Worm (Caenorhabditis elegans) whole organism, midembryonic: ENCODE measurements around the gene sulp-4.

Source experiments
- T22C8.4 ChIP-seq: fragments of 200-800 bp; sonication (Bioruptor generic); IDR thresholded peaks from 2 replicates; pipeline ENCODE4 v1.3.6; 2022; ENCODE audit warnings: missing genetic modification characterization, missing compliant biosample characterization
- cog-1 ChIP-seq: sonication (generic microtip); optimal IDR thresholded peaks from 2 replicates; lab custom pipeline; 2016; ENCODE audit warnings: missing genetic modification characterization, missing compliant biosample characterization
- flt-1 ChIP-seq: fragments of 200-800 bp; sonication (Bioruptor generic); IDR thresholded peaks from 2 replicates; pipeline ENCODE4 v1.3.6; 2022; ENCODE audit warnings: missing genetic modification characterization, missing compliant biosample characterization
- klf-2 ChIP-seq: fragments of 200-800 bp; sonication (Bioruptor generic); conservative IDR thresholded peaks from 2 replicates; pipeline ENCODE4 v1.3.6; 2022; ENCODE audit warnings: missing genetic modification reagents, missing genetic modification characterization, missing compliant biosample characterization
- med-1 ChIP-seq: sonication (generic microtip); optimal IDR thresholded peaks from 2 replicates; lab custom pipeline; 2017; ENCODE audit warnings: missing genetic modification characterization, mild to moderate bottlenecking, missing compliant biosample characterization, antibody characterized with exemption, missing genetic modification reagents; ENCODE audit not compliant: insufficient read depth
- ref-1 ChIP-seq: fragments of 200-800 bp; sonication (Bioruptor generic); conservative IDR thresholded peaks from 2 replicates; pipeline ENCODE4 v1.3.6; 2022; ENCODE audit warnings: missing genetic modification reagents, missing genetic modification characterization, missing compliant biosample characterization
- tab-1 ChIP-seq: fragments of 200-800 bp; sonication (Bioruptor generic); IDR thresholded peaks from 2 replicates; pipeline ENCODE4 v1.3.6; 2022; ENCODE audit warnings: missing genetic modification characterization, missing compliant biosample characterization
- ztf-23 ChIP-seq: fragments of 200-800 bp; sonication (Bioruptor generic); IDR thresholded peaks from 2 replicates; pipeline ENCODE4 v1.3.6; 2022; ENCODE audit warnings: missing genetic modification reagents, missing genetic modification characterization, missing compliant biosample characterization
- ztf-29 ChIP-seq: fragments of 200-800 bp; sonication (Bioruptor generic); IDR thresholded peaks from 2 replicates; pipeline ENCODE4 v1.3.6; 2022; ENCODE audit warnings: missing genetic modification reagents, missing genetic modification characterization, missing compliant biosample characterization

Gene sulp-4

ce11 chrV:11859082-11859858, 15.9 kb upstream of the sulp-4 start:
- TF ChIP-seq tab-1: no peak
- no peak for TF ChIP-seq med-1 (GFP tag; lab: Kevin White, UChicago)
- TF ChIP-seq flt-1 (GFP tag; lab: Robert Waterston, UW): no peak
- TF ChIP-seq cog-1 (tag; lab: Kevin White, UChicago): no peak
- TF ChIP-seq T22C8.4 (GFP tag; lab: Robert Waterston, UW): no peak
- TF ChIP-seq ztf-23: no peak
- no peak for TF ChIP-seq ztf-29 (GFP tag; lab: Robert Waterston, UW)
- TF ChIP-seq ref-1 (GFP tag; lab: Robert Waterston, UW): no peak
- no peak for TF ChIP-seq klf-2 (GFP tag; lab: Robert Waterston, UW)

ce11 chrV:11860375-11860774, 14.8 kb upstream of the sulp-4 start, which contains the start of gene R13H4.5:
TSS of gene R13H4.5 (plus strand) at chrV:11860675.
- TF ChIP-seq tab-1 (no peak), T22C8.4 (GFP tag; lab: Robert Waterston, UW) (no peak), med-1 (GFP tag; lab: Kevin White, UChicago) (no peak), flt-1 (GFP tag; lab: Robert Waterston, UW) (no peak), ztf-29 (GFP tag; lab: Robert Waterston, UW) (no peak), klf-2 (GFP tag; lab: Robert Waterston, UW) (no peak)

ce11 chrV:11861880-11862544, 13.1 kb upstream of the sulp-4 start:
- no peak for TF ChIP-seq cog-1 (tag; lab: Kevin White, UChicago)
- no peak for TF ChIP-seq flt-1 (GFP tag; lab: Robert Waterston, UW)
- TF ChIP-seq ztf-23: no peak
- no peak for TF ChIP-seq med-1 (GFP tag; lab: Kevin White, UChicago)
- TF ChIP-seq T22C8.4 (GFP tag; lab: Robert Waterston, UW): no peak
- no peak for TF ChIP-seq tab-1

- no peak for TF ChIP-seq ztf-29 (GFP tag; lab: Robert Waterston, UW)
- TF ChIP-seq flt-1 (GFP tag; lab: Robert Waterston, UW): no peak
- TF ChIP-seq cog-1 (tag; lab: Kevin White, UChicago): no peak
- TF ChIP-seq ztf-23: no peak
- TF ChIP-seq klf-2 (GFP tag; lab: Robert Waterston, UW): no peak
- no peak for TF ChIP-seq tab-1
- no peak for TF ChIP-seq ref-1 (GFP tag; lab: Robert Waterston, UW)
- no peak for TF ChIP-seq med-1 (GFP tag; lab: Kevin White, UChicago)
- TF ChIP-seq T22C8.4 (GFP tag; lab: Robert Waterston, UW): no peak
Observed at ce11 chrV:11862817-11863216, 12.3 kb upstream of the sulp-4 start, which contains the start of gene R13H4.6. TSS of gene R13H4.6 (plus strand) at chrV:11863117.

ce11 chrV:11868142-11868541, 7.0 kb upstream of the sulp-4 start, which contains the start of gene R13H4.7:
TSS of gene R13H4.7 (minus strand) at chrV:11868242.
- no peak for TF ChIP-seq flt-1 (GFP tag; lab: Robert Waterston, UW)
- no peak for TF ChIP-seq ref-1 (GFP tag; lab: Robert Waterston, UW)
- TF ChIP-seq ztf-29 (GFP tag; lab: Robert Waterston, UW): no peak
- no peak for TF ChIP-seq ztf-23
- no peak for TF ChIP-seq T22C8.4 (GFP tag; lab: Robert Waterston, UW)
- no peak for TF ChIP-seq tab-1
- no peak for TF ChIP-seq med-1 (GFP tag; lab: Kevin White, UChicago)
- TF ChIP-seq cog-1 (tag; lab: Kevin White, UChicago): no peak
- TF ChIP-seq klf-2 (GFP tag; lab: Robert Waterston, UW): no peak

ce11 chrV:11876657-11877056, 1.5 kb downstream of the sulp-4 start:
- no peak for TF ChIP-seq klf-2 (GFP tag; lab: Robert Waterston, UW)
- TF ChIP-seq tab-1: no peak
- no peak for TF ChIP-seq ztf-23
- no peak for TF ChIP-seq med-1 (GFP tag; lab: Kevin White, UChicago)
- TF ChIP-seq cog-1 (tag; lab: Kevin White, UChicago): no peak
- TF ChIP-seq ztf-29 (GFP tag; lab: Robert Waterston, UW): no peak
- no peak for TF ChIP-seq flt-1 (GFP tag; lab: Robert Waterston, UW)
- no peak for TF ChIP-seq T22C8.4 (GFP tag; lab: Robert Waterston, UW)
- no peak for TF ChIP-seq ref-1 (GFP tag; lab: Robert Waterston, UW)

ce11 chrV:11879732-11880131, 4.6 kb downstream of the sulp-4 start, which contains the start of gene sulp-5:
TSS of gene sulp-5 (plus strand) at chrV:11880032.
- TF ChIP-seq med-1 (GFP tag; lab: Kevin White, UChicago) (no peak), T22C8.4 (GFP tag; lab: Robert Waterston, UW) (no peak), tab-1 (no peak), ztf-29 (GFP tag; lab: Robert Waterston, UW) (no peak), ref-1 (GFP tag; lab: Robert Waterston, UW) (no peak)

ce11 chrV:11883215-11883614, 8.1 kb downstream of the sulp-4 start:
- TF ChIP-seq cog-1 (tag; lab: Kevin White, UChicago) (no peak), klf-2 (GFP tag; lab: Robert Waterston, UW) (no peak), T22C8.4 (GFP tag; lab: Robert Waterston, UW) (no peak), ztf-29 (GFP tag; lab: Robert Waterston, UW) (no peak), ztf-23 (no peak), flt-1 (GFP tag; lab: Robert Waterston, UW) (no peak), ref-1 (GFP tag; lab: Robert Waterston, UW) (no peak), tab-1 (no peak), med-1 (GFP tag; lab: Kevin White, UChicago) (no peak)

ce11 chrV:11885087-11885486, 9.9 kb downstream of the sulp-4 start:
- no peak for TF ChIP-seq flt-1 (GFP tag; lab: Robert Waterston, UW)
- TF ChIP-seq klf-2 (GFP tag; lab: Robert Waterston, UW): no peak
- TF ChIP-seq ztf-23: no peak
- no peak for TF ChIP-seq ztf-29 (GFP tag; lab: Robert Waterston, UW)
- no peak for TF ChIP-seq cog-1 (tag; lab: Kevin White, UChicago)
- no peak for TF ChIP-seq med-1 (GFP tag; lab: Kevin White, UChicago)
